Fruit fly (Drosophila melanogaster) whole organism, pupa: ENCODE results near the gene CG5934.

Experiments
- CG12605 ChIP-seq: fragments of 200-800 bp; sonication (Bioruptor generic); IDR thresholded peaks from 2 replicates; pipeline ENCODE4 v1.3.6; 2022; ENCODE audit warnings: missing biosample characterization, missing genetic modification characterization
- CG32121 ChIP-seq: fragments of 200-800 bp; sonication (Bioruptor generic); IDR thresholded peaks from 2 replicates; pipeline ENCODE4 v1.3.6; 2022; ENCODE audit warnings: missing biosample characterization, missing genetic modification characterization
- CG34367 ChIP-seq: fragments of 200-800 bp; sonication (Bioruptor generic); optimal IDR thresholded peaks from 2 replicates; lab custom pipeline; 2018; ENCODE audit warnings: missing biosample characterization, mild to moderate bottlenecking, missing genetic modification characterization
- CG4496 ChIP-seq: fragments of 200-800 bp; sonication (Bioruptor generic); IDR thresholded peaks from 3 replicates; pipeline ENCODE4 v1.3.6; 2022; ENCODE audit warnings: missing biosample characterization, missing genetic modification characterization
- D1 ChIP-seq: fragments of 200-800 bp; sonication (Bioruptor generic); optimal IDR thresholded peaks from 2 replicates; lab custom pipeline; 2018; ENCODE audit warnings: missing biosample characterization, mild to moderate bottlenecking, missing genetic modification characterization, moderate library complexity
- EcR ChIP-seq: fragments of 200-800 bp; sonication (Bioruptor generic); optimal IDR thresholded peaks from 3 replicates; lab custom pipeline; 2019; ENCODE audit warnings: missing biosample characterization, missing genetic modification characterization, mild to moderate bottlenecking, moderate library complexity, missing genetic modification reagents
- Pif1B ChIP-seq: fragments of 200-800 bp; sonication (Bioruptor generic); optimal IDR thresholded peaks from 3 replicates; lab custom pipeline; 2016; ENCODE audit warnings: missing biosample characterization, missing genetic modification characterization
- rn ChIP-seq: fragments of 200-800 bp; sonication (Bioruptor generic); IDR thresholded peaks from 2 replicates; pipeline ENCODE4 v1.3.6; 2022; ENCODE audit warnings: missing biosample characterization, missing genetic modification characterization

dm6 chr3R:27270379-27271266 lies 2.9 kb upstream of the CG5934 start:
- TF ChIP-seq CG34367 (tag; lab: Kevin White, UChicago) (no peak), D1 (tag; lab: Kevin White, UChicago) (no peak), rn (GFP tag; lab: Robert Waterston, UW) (no peak), CG4496 (GFP tag; lab: Robert Waterston, UW) (no peak), CG12605 (0 out of 2 replicates have a peak, but pooled peaks have one; percentile 14), Pif1B (GFP tag; lab: Kevin White, UChicago) (no peak), EcR (peak; percentile 73), CG32121 (GFP tag; lab: Robert Waterston, UW) (no peak)
